Fruit fly (Drosophila melanogaster) whole organism, prepupa: Measurements from ENCODE around the gene fry.

Experiments
- Blimp-1 ChIP-seq: fragments of 200-800 bp; sonication (Bioruptor generic); optimal IDR thresholded peaks from 3 replicates; lab custom pipeline; 2017; ENCODE audit warnings: missing biosample characterization, missing genetic modification characterization, mild to moderate bottlenecking, moderate library complexity, missing genetic modification reagents
- CG10631 ChIP-seq: fragments of 200-800 bp; sonication (Bioruptor generic); optimal IDR thresholded peaks from 2 replicates; lab custom pipeline; 2016; ENCODE audit warnings: missing biosample characterization, missing genetic modification characterization
- CG10669 ChIP-seq: fragments of 200-800 bp; sonication (Bioruptor generic); optimal IDR thresholded peaks from 3 replicates; lab custom pipeline; 2018; ENCODE audit warnings: missing biosample characterization, mild to moderate bottlenecking, missing genetic modification characterization, moderate library complexity
- CG11294 ChIP-seq: fragments of 200-800 bp; sonication (Bioruptor generic); IDR thresholded peaks from 2 replicates; pipeline ENCODE4 v1.3.6; 2022; ENCODE audit warnings: missing biosample characterization, missing genetic modification characterization
- CG11902 ChIP-seq: fragments of 200-800 bp; sonication (Bioruptor generic); optimal IDR thresholded peaks from 3 replicates; lab custom pipeline; 2016; ENCODE audit warnings: missing biosample characterization, missing genetic modification characterization
- CG15336 ChIP-seq: fragments of 200-800 bp; sonication (Bioruptor generic); IDR thresholded peaks from 2 replicates; pipeline ENCODE4 v1.3.6; 2022; ENCODE audit warnings: missing biosample characterization, missing genetic modification characterization
- CG1621 ChIP-seq: fragments of 200-800 bp; sonication (Bioruptor generic); optimal IDR thresholded peaks from 3 replicates; lab custom pipeline; 2018; ENCODE audit warnings: missing biosample characterization, mild to moderate bottlenecking, missing genetic modification characterization
- CG16779 ChIP-seq: fragments of 200-800 bp; sonication (Bioruptor generic); optimal IDR thresholded peaks from 3 replicates; lab custom pipeline; 2017; ENCODE audit warnings: missing biosample characterization, mild to moderate bottlenecking, missing genetic modification characterization
- CG3032 ChIP-seq: fragments of 200-800 bp; optimal IDR thresholded peaks from 2 replicates; lab custom pipeline; 2019; ENCODE audit warnings: missing biosample characterization, mild to moderate bottlenecking, missing genetic modification characterization, moderate library complexity
- CG31627 ChIP-seq: fragments of 200-800 bp; sonication (Bioruptor generic); optimal IDR thresholded peaks from 3 replicates; lab custom pipeline; 2016; ENCODE audit warnings: missing biosample characterization, missing genetic modification characterization
- CG3919 ChIP-seq: fragments of 200-800 bp; sonication (Bioruptor generic); optimal IDR thresholded peaks from 3 replicates; lab custom pipeline; 2016; ENCODE audit warnings: missing biosample characterization, missing genetic modification characterization
- CG4318 ChIP-seq: fragments of 200-800 bp; sonication (Bioruptor generic); optimal IDR thresholded peaks from 3 replicates; lab custom pipeline; 2017; ENCODE audit warnings: missing biosample characterization, mild to moderate bottlenecking, missing genetic modification characterization
- CG6163 ChIP-seq: fragments of 200-800 bp; sonication (Bioruptor generic); IDR thresholded peaks from 3 replicates; pipeline ENCODE4 v1.3.6; 2022; ENCODE audit warnings: missing biosample characterization, missing genetic modification characterization
- CG6792 ChIP-seq: fragments of 200-800 bp; sonication (Bioruptor generic); optimal IDR thresholded peaks from 3 replicates; lab custom pipeline; 2016; ENCODE audit warnings: missing biosample characterization, missing genetic modification characterization
- CG6808 ChIP-seq: fragments of 200-800 bp; sonication (Bioruptor generic); optimal IDR thresholded peaks from 3 replicates; lab custom pipeline; 2017; ENCODE audit warnings: missing biosample characterization, missing genetic modification characterization, mild to moderate bottlenecking, moderate library complexity, missing genetic modification reagents
- CG7368 ChIP-seq: fragments of 200-800 bp; sonication (Bioruptor generic); optimal IDR thresholded peaks from 3 replicates; lab custom pipeline; 2016; ENCODE audit warnings: missing biosample characterization, missing genetic modification characterization
- CG8119 ChIP-seq: fragments of 200-800 bp; sonication (Bioruptor generic); IDR thresholded peaks from 3 replicates; pipeline ENCODE4 v1.3.6; 2022; ENCODE audit warnings: missing biosample characterization, missing genetic modification characterization
- CG9139 ChIP-seq: fragments of 200-800 bp; sonication (Bioruptor generic); optimal IDR thresholded peaks from 3 replicates; lab custom pipeline; 2017; ENCODE audit warnings: missing biosample characterization, mild to moderate bottlenecking, missing genetic modification characterization
- Eip75B ChIP-seq: fragments of 200-800 bp; sonication (Bioruptor generic); optimal IDR thresholded peaks from 3 replicates; lab custom pipeline; 2016; ENCODE audit warnings: missing biosample characterization, missing genetic modification characterization
- Eip78C ChIP-seq: fragments of 200-800 bp; sonication (Bioruptor generic); peaks from one replicate; lab custom pipeline; 2016; ENCODE audit warnings: missing biosample characterization, missing genetic modification characterization
- Eip93F ChIP-seq: fragments of 200-800 bp; sonication (Bioruptor generic); optimal IDR thresholded peaks from 2 replicates; lab custom pipeline; 2016; ENCODE audit warnings: missing biosample characterization, mild to moderate bottlenecking, missing genetic modification characterization
- Ets21C ChIP-seq: fragments of 200-800 bp; sonication (Bioruptor generic); optimal IDR thresholded peaks from 3 replicates; lab custom pipeline; 2016; ENCODE audit warnings: missing biosample characterization, missing genetic modification characterization
- Ets96B ChIP-seq: fragments of 200-800 bp; optimal IDR thresholded peaks from 2 replicates; lab custom pipeline; 2019; ENCODE audit warnings: missing biosample characterization, mild to moderate bottlenecking, missing genetic modification characterization, moderate library complexity
- Gug ChIP-seq: fragments of 200-800 bp; sonication (Bioruptor generic); IDR thresholded peaks from 2 replicates; pipeline ENCODE4 v1.3.6; 2022; ENCODE audit warnings: missing biosample characterization, missing genetic modification characterization
- Hr38 ChIP-seq: sonication (Bioruptor generic); optimal IDR thresholded peaks from 2 replicates; lab custom pipeline; 2016; ENCODE audit warnings: missing biosample characterization, missing genetic modification characterization
- Hr39 ChIP-seq: fragments of 200-800 bp; sonication (Bioruptor generic); optimal IDR thresholded peaks from 2 replicates; lab custom pipeline; 2016; ENCODE audit warnings: missing biosample characterization, missing genetic modification characterization
- Hr4 ChIP-seq: fragments of 200-800 bp; sonication (Bioruptor generic); optimal IDR thresholded peaks from 3 replicates; lab custom pipeline; 2016; ENCODE audit warnings: missing biosample characterization, missing genetic modification characterization
- Met ChIP-seq: fragments of 200-800 bp; sonication (Bioruptor generic); optimal IDR thresholded peaks from 3 replicates; lab custom pipeline; 2016; ENCODE audit warnings: missing biosample characterization, missing genetic modification characterization
- OdsH ChIP-seq: fragments of 200-800 bp; sonication (Bioruptor generic); optimal IDR thresholded peaks from 3 replicates; lab custom pipeline; 2016; ENCODE audit warnings: missing biosample characterization, missing genetic modification characterization
- Sox102F ChIP-seq: fragments of 200-800 bp; sonication (Bioruptor generic); optimal IDR thresholded peaks from 2 replicates; lab custom pipeline; 2016; ENCODE audit warnings: missing biosample characterization, mild to moderate bottlenecking, missing genetic modification characterization
- Sox15 ChIP-seq: fragments of 200-800 bp; sonication (Bioruptor generic); optimal IDR thresholded peaks from 3 replicates; lab custom pipeline; 2016; ENCODE audit warnings: missing biosample characterization, missing genetic modification characterization
- acj6 ChIP-seq: fragments of 200-800 bp; sonication (Bioruptor generic); optimal IDR thresholded peaks from 3 replicates; lab custom pipeline; 2016; ENCODE audit warnings: missing biosample characterization, missing genetic modification characterization
- cyc ChIP-seq: fragments of 200-800 bp; sonication (Bioruptor generic); optimal IDR thresholded peaks from 3 replicates; lab custom pipeline; 2016; ENCODE audit warnings: missing biosample characterization, missing genetic modification characterization
- dac ChIP-seq: fragments of 200-800 bp; sonication (Bioruptor generic); optimal IDR thresholded peaks from 2 replicates; lab custom pipeline; 2017; ENCODE audit warnings: missing biosample characterization, mild to moderate bottlenecking, missing genetic modification characterization
- dsx ChIP-seq: fragments of 200-800 bp; optimal IDR thresholded peaks from 3 replicates; lab custom pipeline; 2019; ENCODE audit warnings: missing biosample characterization, mild to moderate bottlenecking, missing genetic modification characterization, moderate library complexity; ENCODE audit not compliant: poor library complexity, severe bottlenecking
- eg ChIP-seq: fragments of 200-800 bp; sonication (Bioruptor generic); IDR thresholded peaks from 3 replicates; pipeline ENCODE4 v1.3.6; 2022; ENCODE audit warnings: missing biosample characterization, missing genetic modification characterization
- fd59A ChIP-seq: fragments of 200-800 bp; sonication (Bioruptor generic); optimal IDR thresholded peaks from 2 replicates; lab custom pipeline; 2017; ENCODE audit warnings: missing biosample characterization, mild to moderate bottlenecking, missing genetic modification characterization, missing genetic modification reagents
- fkh ChIP-seq: fragments of 200-800 bp; sonication (Bioruptor generic); optimal IDR thresholded peaks from 3 replicates; lab custom pipeline; 2017; ENCODE audit warnings: missing biosample characterization, mild to moderate bottlenecking, missing genetic modification characterization, moderate library complexity
- lz ChIP-seq: fragments of 200-800 bp; sonication (Bioruptor generic); optimal IDR thresholded peaks from 3 replicates; lab custom pipeline; 2016; ENCODE audit warnings: missing biosample characterization, missing genetic modification characterization
- net ChIP-seq: fragments of 200-800 bp; sonication (Bioruptor generic); optimal IDR thresholded peaks from 3 replicates; lab custom pipeline; 2016; ENCODE audit warnings: missing biosample characterization, missing genetic modification characterization
- pdm3 ChIP-seq: fragments of 200-800 bp; sonication (Bioruptor generic); optimal IDR thresholded peaks from 3 replicates; lab custom pipeline; 2016; ENCODE audit warnings: missing biosample characterization, missing genetic modification characterization
- salr ChIP-seq, 2 experiments: fragments of 200-800 bp; sonication (Bioruptor generic); optimal IDR thresholded peaks; 3 replicates each; lab custom pipeline; 2016 to 2018; ENCODE audit warnings: missing biosample characterization in 2 of 2, missing genetic modification characterization in 2 of 2, mild to moderate bottlenecking in 1 of 2
- spab ChIP-seq: fragments of 200-800 bp; sonication (Bioruptor generic); optimal IDR thresholded peaks from 2 replicates; lab custom pipeline; 2017; ENCODE audit warnings: missing biosample characterization, mild to moderate bottlenecking, missing genetic modification characterization, missing genetic modification reagents
- ss ChIP-seq, 2 experiments: fragments of 200-800 bp; sonication (Bioruptor generic); optimal IDR thresholded peaks; 2 replicates in 1 of 2; 3 replicates in 1 of 2; lab custom pipeline; 2017 to 2018; ENCODE audit warnings: mild to moderate bottlenecking in 2 of 2, missing biosample characterization in 2 of 2, missing genetic modification characterization in 2 of 2, moderate library complexity in 1 of 2
- topi ChIP-seq: fragments of 200-800 bp; sonication (Bioruptor generic); optimal IDR thresholded peaks from 3 replicates; lab custom pipeline; 2016; ENCODE audit warnings: missing biosample characterization, missing genetic modification characterization
- vri ChIP-seq: fragments of 200-800 bp; sonication (Bioruptor generic); optimal IDR thresholded peaks from 3 replicates; lab custom pipeline; 2016; ENCODE audit warnings: missing biosample characterization, mild to moderate bottlenecking, missing genetic modification characterization

Gene fry

DNA sequence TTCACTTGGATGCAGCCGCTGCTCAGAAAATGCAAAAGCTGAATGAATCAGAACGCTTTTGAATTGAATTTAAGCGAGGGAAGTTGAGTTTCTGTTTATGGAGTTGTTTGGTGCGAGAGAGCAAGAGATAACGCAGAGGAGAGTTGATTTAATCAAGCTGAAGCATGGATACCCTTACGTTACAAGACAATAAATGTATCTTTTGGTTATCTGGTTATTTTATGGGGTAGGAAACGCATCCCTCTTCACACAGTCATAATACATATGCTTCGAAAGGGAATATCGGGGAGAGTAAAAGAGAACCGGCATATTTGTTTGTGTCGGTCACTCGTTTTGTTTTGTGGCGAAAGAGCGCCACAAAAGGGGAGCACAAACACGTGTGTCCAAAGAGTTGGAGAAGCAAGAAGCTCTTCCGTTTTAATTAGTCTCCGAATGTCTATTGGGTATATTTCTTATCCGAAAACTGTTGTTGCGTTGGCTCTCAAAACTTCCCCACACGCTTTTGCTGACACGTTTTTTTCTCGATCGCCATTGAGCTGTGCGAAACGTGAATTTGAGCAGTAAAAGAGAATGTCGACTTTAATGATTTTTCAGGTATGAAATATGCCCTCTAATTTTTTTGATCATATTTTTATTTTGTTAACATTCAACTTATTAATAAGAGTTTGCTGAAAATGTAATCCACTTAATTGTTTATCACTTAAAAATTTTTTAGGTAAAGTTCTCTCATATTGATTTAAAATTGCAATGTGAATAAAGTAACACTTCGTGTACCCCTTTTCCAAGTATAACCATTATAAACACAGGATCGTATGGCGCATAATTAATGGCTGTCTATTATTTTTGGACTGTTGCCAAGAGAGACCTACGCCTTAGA, 18.0 kb upstream of the fry start, which contains the start of gene Prps (continued):
- TF ChIP-seq Sox15 (GFP tag; lab: Kevin White, UChicago) = peak; percentile 61
- TF ChIP-seq ss (GFP tag; optimal IDR thresholded peaks at IDR 0.05; lab: Kevin White, UChicago) = peak; percentile 84 to 86
- peak; percentile 83 for TF ChIP-seq acj6 (GFP tag; lab: Kevin White, UChicago)
- peak; percentile 87 for TF ChIP-seq net (GFP tag; lab: Kevin White, UChicago)
- peak; percentile 86 for TF ChIP-seq lz
- peak; percentile 81 for TF ChIP-seq CG9139 (GFP tag; lab: Kevin White, UChicago)
- TF ChIP-seq CG1621 = peak; percentile 72
- peak; percentile 54 for TF ChIP-seq fd59A
- peak; percentile 88 for TF ChIP-seq eg (GFP tag; lab: Robert Waterston, UW)
- TF ChIP-seq CG11902 (GFP tag; lab: Kevin White, UChicago) = peak; percentile 68
- TF ChIP-seq CG10669 (GFP tag; lab: Kevin White, UChicago) = peak; percentile 82
- TF ChIP-seq Hr38 = no peak
- peak; percentile 90 for TF ChIP-seq cyc (GFP tag; lab: Kevin White, UChicago)
- peak; percentile 69 for TF ChIP-seq Blimp-1
- peak; percentile 88 for TF ChIP-seq pdm3 (GFP tag; lab: Kevin White, UChicago)

DNA sequence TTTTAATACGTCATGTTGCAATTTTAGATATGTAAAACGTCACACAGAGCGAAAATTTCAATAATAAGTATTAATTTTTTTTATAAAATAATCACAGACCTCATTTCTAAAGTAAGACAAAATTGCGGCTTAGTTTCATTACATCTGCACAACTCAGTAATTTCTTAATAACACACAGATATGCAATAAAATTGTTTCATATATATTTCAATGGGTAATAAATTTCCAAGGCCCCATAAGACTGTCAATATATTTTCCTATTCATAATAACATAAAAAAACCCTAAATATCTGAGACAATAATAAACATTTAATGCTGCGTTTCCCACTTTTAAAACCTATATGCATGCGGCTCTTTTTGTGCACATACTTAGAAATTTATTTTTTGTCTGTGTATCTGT, 16.7 kb upstream of the fry start:
- TF ChIP-seq Ets96B (tag; lab: Kevin White, UChicago) (peak; percentile 21), Blimp-1 (no peak), CG15336 (peak; percentile 34), Hr38 (no peak), CG6792 (GFP tag; lab: Kevin White, UChicago) (no peak), CG11902 (GFP tag; lab: Kevin White, UChicago) (no peak), OdsH (GFP tag; lab: Kevin White, UChicago) (peak; percentile 55), Gug (0 out of 2 replicates have a peak, but pooled peaks have one; percentile 23), CG9139 (GFP tag; lab: Kevin White, UChicago) (no peak), ss (GFP tag; optimal IDR thresholded peaks at IDR 0.05; lab: Kevin White, UChicago) (no peak), topi (no peak), Ets21C (GFP tag; lab: Kevin White, UChicago) (no peak), salr (GFP tag; optimal IDR thresholded peaks at IDR 0.05; lab: Kevin White, UChicago) (peak in 1 of 2 experiments; percentile 28), CG6808 (GFP tag; lab: Kevin White, UChicago) (no peak), Sox15 (GFP tag; lab: Kevin White, UChicago) (no peak), CG6163 (GFP tag; lab: Robert Waterston, UW) (0 out of 3 replicates have a peak, but pooled peaks have one; percentile 32), net (GFP tag; lab: Kevin White, UChicago) (peak; percentile 18), CG31627 (no peak), CG7368 (GFP tag; lab: Kevin White, UChicago) (no peak), lz (peak; percentile 39), CG8119 (peak; percentile 45; the same call in 1 of the 3 replicates), dsx (GFP tag; lab: Kevin White, UChicago) (peak; percentile 12), Sox102F (GFP tag; lab: Kevin White, UChicago) (no peak), spab (GFP tag; lab: Kevin White, UChicago) (peak; percentile 20), CG3032 (tag; lab: Kevin White, UChicago) (peak; percentile 41), fkh (no peak), CG16779 (tag; lab: Kevin White, UChicago) (no peak), vri (GFP tag; lab: Kevin White, UChicago) (no peak), CG10669 (GFP tag; lab: Kevin White, UChicago) (no peak), CG11294 (no peak), Hr39 (GFP tag; lab: Kevin White, UChicago) (peak; percentile 2), CG3919 (no peak), dac (GFP tag; lab: Kevin White, UChicago) (no peak), fd59A (no peak), Eip78C (peak; percentile 77), CG1621 (no peak), Hr4 (peak; percentile 71), Eip75B (peak; percentile 21), Met (peak; percentile 54), CG4318 (GFP tag; lab: Kevin White, UChicago) (peak; percentile 30), CG10631 (GFP tag; lab: Kevin White, UChicago) (peak; percentile 47), Eip93F (GFP tag; lab: Kevin White, UChicago) (no peak)
